Worm (Caenorhabditis elegans) whole organism, late embryonic: Measurements from ENCODE around the gene K09C8.7.

Experiments
- K02D7.2 ChIP-seq: sonication (generic microtip); optimal IDR thresholded peaks from 2 replicates; lab custom pipeline; 2017; ENCODE audit warnings: mild to moderate bottlenecking, missing genetic modification characterization, missing compliant biosample characterization
- ama-1 ChIP-seq: fragments of 150-350 bp; optimal IDR thresholded peaks from 2 replicates; lab custom pipeline; 2014
- ceh-19 ChIP-seq: fragments of 200-800 bp; sonication (Bioruptor generic); optimal IDR thresholded peaks from 2 replicates; lab custom pipeline; 2018; ENCODE audit warnings: mild to moderate bottlenecking, missing genetic modification characterization, missing compliant biosample characterization
- ceh-9 ChIP-seq: sonication (generic microtip); optimal IDR thresholded peaks from 2 replicates; lab custom pipeline; 2016; ENCODE audit warnings: mild to moderate bottlenecking, missing genetic modification characterization, inconsistent platforms, missing compliant biosample characterization
- elt-2 ChIP-seq: sonication (generic microtip); optimal IDR thresholded peaks from 2 replicates; lab custom pipeline; 2016; ENCODE audit warnings: missing genetic modification reagents, missing genetic modification characterization, missing compliant biosample characterization
- elt-4 ChIP-seq: sonication (generic microtip); optimal IDR thresholded peaks from 2 replicates; lab custom pipeline; 2016; ENCODE audit warnings: missing genetic modification characterization, missing compliant biosample characterization
- lin-11 ChIP-seq: fragments of 200-800 bp; sonication (Bioruptor generic); optimal IDR thresholded peaks from 2 replicates; lab custom pipeline; 2018; ENCODE audit warnings: mild to moderate bottlenecking, missing genetic modification characterization, missing compliant biosample characterization
- nhr-232 ChIP-seq: sonication (generic microtip); optimal IDR thresholded peaks from 2 replicates; lab custom pipeline; 2016; ENCODE audit warnings: missing genetic modification characterization, missing compliant biosample characterization
- pha-4 ChIP-seq: fragments of 150-350 bp; optimal IDR thresholded peaks from 2 replicates; lab custom pipeline; 2018; ENCODE audit warnings: missing biosample characterization, missing genetic modification reagents, missing genetic modification characterization
- pqm-1 ChIP-seq: sonication (generic microtip); optimal IDR thresholded peaks from 2 replicates; lab custom pipeline; 2016; ENCODE audit warnings: missing genetic modification characterization, missing compliant biosample characterization
- syd-9 ChIP-seq: sonication (generic microtip); optimal IDR thresholded peaks from 2 replicates; lab custom pipeline; 2016; ENCODE audit warnings: mild to moderate bottlenecking, missing genetic modification characterization, moderate library complexity, missing compliant biosample characterization
- unc-3 ChIP-seq, 2 experiments: fragments of 200-800 bp in 1 of 2; sonication (Bioruptor generic) in 1 of 2; sonication (generic microtip) in 1 of 2; conservative IDR thresholded peaks in 1 of 2; optimal IDR thresholded peaks in 1 of 2; 2 replicates each; pipeline versions ENCODE4 v1.3.6 to Lab custom; 2016 to 2022; ENCODE audit warnings: missing compliant biosample characterization in 2 of 2, missing genetic modification characterization in 2 of 2, missing genetic modification reagents in 1 of 2

ce11 chrX:10916194-10916593 is 35.0 kb downstream of the K09C8.7 start:
- TF ChIP-seq pha-4: no peak
- no peak for TF ChIP-seq lin-11
- no peak for TF ChIP-seq unc-3 (GFP tag; conservative IDR thresholded peaks at IDR 0.05; lab: Robert Waterston, UW)
- TF ChIP-seq unc-3 (tag; optimal IDR thresholded peaks at IDR 0.05; lab: Kevin White, UChicago): no peak
- TF ChIP-seq ceh-9 (tag; lab: Kevin White, UChicago): no peak
- TF ChIP-seq pqm-1 (tag; lab: Kevin White, UChicago): no peak
- no peak for TF ChIP-seq elt-2
- TF ChIP-seq syd-9 (tag; lab: Kevin White, UChicago): no peak
- TF ChIP-seq elt-4 (tag; lab: Kevin White, UChicago): no peak
- no peak for TF ChIP-seq ama-1 (lab: Kevin White, UChicago)
- no peak for TF ChIP-seq ceh-19 (GFP tag; lab: Kevin White, UChicago)
- TF ChIP-seq K02D7.2 (tag; lab: Kevin White, UChicago): no peak
- TF ChIP-seq nhr-232 (tag; lab: Kevin White, UChicago): no peak
